1 worm cellular context compared by ENCODE assay signal in the genomic region with DNA sequence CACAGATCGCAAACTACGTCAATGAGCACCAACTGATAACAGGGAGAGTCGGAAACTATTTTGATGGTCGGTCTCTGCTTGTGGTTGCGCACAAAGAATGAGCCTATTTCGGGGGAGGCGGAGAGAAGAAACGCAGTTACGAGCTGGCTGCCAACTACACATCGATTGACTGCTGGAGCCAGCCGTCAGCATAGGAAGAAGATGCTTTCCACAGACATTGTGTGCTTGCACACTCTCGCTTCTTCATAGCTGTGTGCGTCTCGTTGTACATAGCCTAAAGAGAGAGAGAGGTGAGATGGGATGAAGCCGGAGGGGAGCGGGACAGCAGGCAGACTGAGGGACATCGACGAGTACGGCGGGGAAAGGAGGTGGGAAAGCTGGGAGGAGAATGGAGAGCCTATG.
TF ChIP-seq lines count a peak whose summit lies in the region.

No protein-coding gene starts in this region.

TF ChIP-seq in whole organism, L4 larva, 104 proteins besides CTCF, POLR2A, EP300 and RAD21 (continued from another document):
- TF ChIP-seq nhr-6 (tag; optimal IDR thresholded peaks at IDR 0.05; lab: Kevin White, UChicago) (peak; percentile 66), arid-1 (GFP tag; conservative IDR thresholded peaks at IDR 0.05; lab: Robert Waterston, UW) (peak; percentile 58; the same call in 1 of the 2 replicates), dve-1 (tag; optimal IDR thresholded peaks at IDR 0.05; lab: Kevin White, UChicago; ENCODE audit: insufficient read depth) (peak; percentile 64), nhr-102 (tag; optimal IDR thresholded peaks at IDR 0.05; lab: Kevin White, UChicago) (peak; percentile 7), tra-1 (GFP tag; IDR thresholded peaks at IDR 0.05; lab: Robert Waterston, UW) (peak; percentile 32; the same call in 1 of the 2 replicates), Y75B8A.6 (GFP tag; IDR thresholded peaks at IDR 0.05; lab: Robert Waterston, UW) (no peak), T20F7.1 (GFP tag; optimal IDR thresholded peaks at IDR 0.05; lab: Kevin White, UChicago) (peak; percentile 24), mep-1 (tag; optimal IDR thresholded peaks at IDR 0.05; lab: Kevin White, UChicago) (peak; percentile 72), mdl-1 (tag; optimal IDR thresholded peaks at IDR 0.05; lab: Kevin White, UChicago) (peak in 1 of 2 experiments; percentile 57), spr-3 (GFP tag; optimal IDR thresholded peaks at IDR 0.05; lab: Kevin White, UChicago) (no peak), egl-27 (tag; optimal IDR thresholded peaks at IDR 0.05; lab: Kevin White, UChicago) (no peak), ZK337.2 (GFP tag; IDR thresholded peaks at IDR 0.05; lab: Robert Waterston, UW) (0 out of 2 replicates have a peak, but pooled peaks have one; percentile 20), snpc-4 (tag; optimal IDR thresholded peaks at IDR 0.05; lab: Kevin White, UChicago) (no peak), dmd-8 (GFP tag; IDR thresholded peaks at IDR 0.05; lab: Robert Waterston, UW) (peak; percentile 74; the same call in 1 of the 2 replicates), nhr-41 (GFP tag; IDR thresholded peaks at IDR 0.05; lab: Robert Waterston, UW) (0 out of 2 replicates have a peak, but pooled peaks have one; percentile 7), php-3 (GFP tag; IDR thresholded peaks at IDR 0.05; lab: Robert Waterston, UW) (peak; percentile 63), hif-1 (tag; optimal IDR thresholded peaks at IDR 0.05; lab: Kevin White, UChicago) (peak in 1 of 2 experiments; percentile 30), F37D6.2 (tag; optimal IDR thresholded peaks at IDR 0.05; lab: Kevin White, UChicago) (peak; percentile 36), zip-2 (tag; optimal IDR thresholded peaks at IDR 0.05; lab: Kevin White, UChicago) (no peak), nhr-76 (tag; optimal IDR thresholded peaks at IDR 0.05; lab: Kevin White, UChicago) (no peak), rbr-2 (tag; optimal IDR thresholded peaks at IDR 0.05; lab: Kevin White, UChicago) (peak; percentile 77), skn-1 (tag; optimal IDR thresholded peaks at IDR 0.05; lab: Kevin White, UChicago) (no peak), lin-39 (tag; optimal IDR thresholded peaks at IDR 0.05; lab: Kevin White, UChicago) (no peak), Y5F2A.4 (GFP tag; optimal IDR thresholded peaks at IDR 0.05; lab: Kevin White, UChicago) (no peak), ces-1 (GFP tag; optimal IDR thresholded peaks at IDR 0.05; lab: Kevin White, UChicago) (no peak), zfp-3 (GFP tag; conservative IDR thresholded peaks at IDR 0.05; lab: Robert Waterston, UW) (no peak)
TF ChIP-seq in whole organism, L4 larva: peak in this region for 45.
